Worm (Caenorhabditis elegans) whole organism, midembryonic: ENCODE measurements around the gene ser-4.

Source experiments
- T22C8.4 ChIP-seq: fragments of 200-800 bp; sonication (Bioruptor generic); IDR thresholded peaks from 2 replicates; pipeline ENCODE4 v1.3.6; 2022; ENCODE audit warnings: missing genetic modification characterization, missing compliant biosample characterization
- cog-1 ChIP-seq: sonication (generic microtip); optimal IDR thresholded peaks from 2 replicates; lab custom pipeline; 2016; ENCODE audit warnings: missing genetic modification characterization, missing compliant biosample characterization
- flt-1 ChIP-seq: fragments of 200-800 bp; sonication (Bioruptor generic); IDR thresholded peaks from 2 replicates; pipeline ENCODE4 v1.3.6; 2022; ENCODE audit warnings: missing genetic modification characterization, missing compliant biosample characterization
- klf-2 ChIP-seq: fragments of 200-800 bp; sonication (Bioruptor generic); conservative IDR thresholded peaks from 2 replicates; pipeline ENCODE4 v1.3.6; 2022; ENCODE audit warnings: missing genetic modification reagents, missing genetic modification characterization, missing compliant biosample characterization
- med-1 ChIP-seq: sonication (generic microtip); optimal IDR thresholded peaks from 2 replicates; lab custom pipeline; 2017; ENCODE audit warnings: missing genetic modification characterization, mild to moderate bottlenecking, missing compliant biosample characterization, antibody characterized with exemption, missing genetic modification reagents; ENCODE audit not compliant: insufficient read depth
- ref-1 ChIP-seq: fragments of 200-800 bp; sonication (Bioruptor generic); conservative IDR thresholded peaks from 2 replicates; pipeline ENCODE4 v1.3.6; 2022; ENCODE audit warnings: missing genetic modification reagents, missing genetic modification characterization, missing compliant biosample characterization
- tab-1 ChIP-seq: fragments of 200-800 bp; sonication (Bioruptor generic); IDR thresholded peaks from 2 replicates; pipeline ENCODE4 v1.3.6; 2022; ENCODE audit warnings: missing genetic modification characterization, missing compliant biosample characterization
- ztf-23 ChIP-seq: fragments of 200-800 bp; sonication (Bioruptor generic); IDR thresholded peaks from 2 replicates; pipeline ENCODE4 v1.3.6; 2022; ENCODE audit warnings: missing genetic modification reagents, missing genetic modification characterization, missing compliant biosample characterization
- ztf-29 ChIP-seq: fragments of 200-800 bp; sonication (Bioruptor generic); IDR thresholded peaks from 2 replicates; pipeline ENCODE4 v1.3.6; 2022; ENCODE audit warnings: missing genetic modification reagents, missing genetic modification characterization, missing compliant biosample characterization

Gene ser-4

ce11 chrIII:1745450-1746127 lies 12.7 kb upstream of the ser-4 start:
- no peak for TF ChIP-seq ztf-23 (GFP tag; lab: Robert Waterston, UW)
- no peak for TF ChIP-seq cog-1
- no peak for TF ChIP-seq flt-1 (GFP tag; lab: Robert Waterston, UW)
- TF ChIP-seq T22C8.4 (GFP tag; lab: Robert Waterston, UW): no peak
- no peak for TF ChIP-seq ztf-29 (GFP tag; lab: Robert Waterston, UW)
- TF ChIP-seq klf-2 (GFP tag; lab: Robert Waterston, UW): no peak
- TF ChIP-seq med-1 (GFP tag; lab: Kevin White, UChicago): no peak
- no peak for TF ChIP-seq ref-1 (GFP tag; lab: Robert Waterston, UW)
- TF ChIP-seq tab-1 (GFP tag; lab: Robert Waterston, UW): no peak

- TF ChIP-seq T22C8.4 (GFP tag; lab: Robert Waterston, UW): no peak
- TF ChIP-seq ref-1 (GFP tag; lab: Robert Waterston, UW): no peak
- no peak for TF ChIP-seq flt-1 (GFP tag; lab: Robert Waterston, UW)
- no peak for TF ChIP-seq klf-2 (GFP tag; lab: Robert Waterston, UW)
- TF ChIP-seq cog-1: no peak
- TF ChIP-seq ztf-23 (GFP tag; lab: Robert Waterston, UW): no peak
- no peak for TF ChIP-seq ztf-29 (GFP tag; lab: Robert Waterston, UW)
- no peak for TF ChIP-seq tab-1 (GFP tag; lab: Robert Waterston, UW)
- TF ChIP-seq med-1 (GFP tag; lab: Kevin White, UChicago): no peak
Measured at ce11 chrIII:1744486-1744885, 11.6 kb upstream of the ser-4 start.

ce11 chrIII:1743488-1744020 lies 10.7 kb upstream of the ser-4 start:
- TF ChIP-seq tab-1 (GFP tag; lab: Robert Waterston, UW): no peak
- TF ChIP-seq cog-1: no peak
- TF ChIP-seq ref-1 (GFP tag; lab: Robert Waterston, UW): no peak
- TF ChIP-seq klf-2 (GFP tag; lab: Robert Waterston, UW): no peak
- TF ChIP-seq ztf-23 (GFP tag; lab: Robert Waterston, UW): no peak
- TF ChIP-seq flt-1 (GFP tag; lab: Robert Waterston, UW): no peak
- no peak for TF ChIP-seq med-1 (GFP tag; lab: Kevin White, UChicago)
- TF ChIP-seq T22C8.4 (GFP tag; lab: Robert Waterston, UW): no peak
- no peak for TF ChIP-seq ztf-29 (GFP tag; lab: Robert Waterston, UW)

ce11 chrIII:1743081-1743480 lies 10.2 kb upstream of the ser-4 start:
- no peak for TF ChIP-seq cog-1
- no peak for TF ChIP-seq flt-1 (GFP tag; lab: Robert Waterston, UW)
- no peak for TF ChIP-seq ref-1 (GFP tag; lab: Robert Waterston, UW)
- no peak for TF ChIP-seq tab-1 (GFP tag; lab: Robert Waterston, UW)
- no peak for TF ChIP-seq klf-2 (GFP tag; lab: Robert Waterston, UW)
- no peak for TF ChIP-seq med-1 (GFP tag; lab: Kevin White, UChicago)
- no peak for TF ChIP-seq ztf-23 (GFP tag; lab: Robert Waterston, UW)
- TF ChIP-seq ztf-29 (GFP tag; lab: Robert Waterston, UW): no peak
- TF ChIP-seq T22C8.4 (GFP tag; lab: Robert Waterston, UW): no peak

- no peak for TF ChIP-seq ztf-23 (GFP tag; lab: Robert Waterston, UW)
- TF ChIP-seq cog-1: no peak
- TF ChIP-seq med-1 (GFP tag; lab: Kevin White, UChicago): no peak
- TF ChIP-seq ztf-29 (GFP tag; lab: Robert Waterston, UW): no peak
- TF ChIP-seq klf-2 (GFP tag; lab: Robert Waterston, UW): no peak
- no peak for TF ChIP-seq T22C8.4 (GFP tag; lab: Robert Waterston, UW)
- TF ChIP-seq flt-1 (GFP tag; lab: Robert Waterston, UW): no peak
- no peak for TF ChIP-seq ref-1 (GFP tag; lab: Robert Waterston, UW)
- TF ChIP-seq tab-1 (GFP tag; lab: Robert Waterston, UW): no peak
Measured at ce11 chrIII:1733412-1733811, 511 bp upstream of the ser-4 start.

ce11 chrIII:1731850-1732249 lies 1.1 kb downstream of the ser-4 start:
- TF ChIP-seq klf-2 (GFP tag; lab: Robert Waterston, UW) (no peak), ztf-23 (GFP tag; lab: Robert Waterston, UW) (no peak), flt-1 (GFP tag; lab: Robert Waterston, UW) (no peak), ref-1 (GFP tag; lab: Robert Waterston, UW) (no peak), ztf-29 (GFP tag; lab: Robert Waterston, UW) (no peak), tab-1 (GFP tag; lab: Robert Waterston, UW) (no peak), med-1 (GFP tag; lab: Kevin White, UChicago) (no peak)

ce11 chrIII:1718800-1719199 lies 14.1 kb downstream of the ser-4 start:
- no peak for TF ChIP-seq ref-1 (GFP tag; lab: Robert Waterston, UW)
- TF ChIP-seq cog-1: no peak
- peak; percentile 50; the same call in 1 of the 2 replicates for TF ChIP-seq ztf-29 (GFP tag; lab: Robert Waterston, UW)
- no peak for TF ChIP-seq tab-1 (GFP tag; lab: Robert Waterston, UW)

ce11 chrIII:1717772-1718171 lies 15.1 kb downstream of the ser-4 start:
- TF ChIP-seq ref-1 (GFP tag; lab: Robert Waterston, UW) (no peak), cog-1 (no peak), ztf-23 (GFP tag; lab: Robert Waterston, UW) (no peak), ztf-29 (GFP tag; lab: Robert Waterston, UW) (no peak), flt-1 (GFP tag; lab: Robert Waterston, UW) (no peak), T22C8.4 (GFP tag; lab: Robert Waterston, UW) (no peak), med-1 (GFP tag; lab: Kevin White, UChicago) (no peak), klf-2 (GFP tag; lab: Robert Waterston, UW) (no peak), tab-1 (GFP tag; lab: Robert Waterston, UW) (no peak)
